Worm (Caenorhabditis elegans): ENCODE results near the gene clc-22.

ce11 chrII:4011518-4011917 lies 15.6 kb upstream of the clc-22 start:
- TF ChIP-seq ama-1 (optimal IDR thresholded peaks at IDR 0.05) (no peak), pqm-1 (tag; optimal IDR thresholded peaks at IDR 0.05) (no peak), lim-6 (tag; optimal IDR thresholded peaks at IDR 0.05) (no peak), mec-3 (tag; optimal IDR thresholded peaks at IDR 0.05; ENCODE audit: borderline replicate concordance) (no peak), sox-2 (GFP tag; IDR thresholded peaks at IDR 0.05) (no peak), T23F11.4 (GFP tag; optimal IDR thresholded peaks at IDR 0.05) (no peak), zip-5 (tag; optimal IDR thresholded peaks at IDR 0.05) (no peak), ceh-24 (tag; optimal IDR thresholded peaks at IDR 0.05) (no peak), ceh-2 (tag; optimal IDR thresholded peaks at IDR 0.05) (no peak), elt-2 (tag; optimal IDR thresholded peaks at IDR 0.05) (peak; percentile 42), K02D7.2 (tag; optimal IDR thresholded peaks at IDR 0.05) (no peak)
